Worm (Caenorhabditis elegans): ENCODE results near the gene ttr-18.
A peak's percentile ranks its signal among the peaks of the same experiment; 100 is the strongest.

The ttr-18 gene

DNA sequence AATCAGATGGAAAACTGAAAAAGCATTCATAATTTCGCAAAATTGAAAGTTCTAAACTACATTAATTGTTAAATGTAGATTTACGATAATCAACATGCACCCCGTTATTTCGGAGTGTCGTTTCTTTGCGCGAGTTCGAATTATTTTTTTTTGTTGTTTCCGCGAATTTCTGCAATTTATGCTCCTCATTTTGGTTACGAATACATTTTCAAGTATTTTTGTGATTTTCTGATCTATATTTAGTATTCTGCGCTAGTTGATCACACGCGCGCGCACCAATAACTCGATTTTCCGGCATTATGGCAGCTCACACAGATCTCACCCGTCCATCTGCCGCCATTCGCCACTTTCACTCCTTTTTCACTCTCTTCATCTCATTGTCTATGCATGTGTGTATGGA lies 46.3 kb downstream of the ttr-18 start, which contains the start of gene VW02B12L.2 (continued):
- no peak for TF ChIP-seq Y95B8A.8 (GFP tag; IDR thresholded peaks at IDR 0.05)
- no peak for TF ChIP-seq gei-17 (GFP tag; optimal IDR thresholded peaks at IDR 0.05)
- TF ChIP-seq ztf-22 (GFP tag; optimal IDR thresholded peaks at IDR 0.05): no peak
- no peak for TF ChIP-seq B0336.3 (GFP tag; IDR thresholded peaks at IDR 0.05)
- peak; percentile 89 for TF ChIP-seq attf-3 (GFP tag; conservative IDR thresholded peaks at IDR 0.05)
- TF ChIP-seq nhr-27 (tag; optimal IDR thresholded peaks at IDR 0.05): no peak
- peak; percentile 26 for TF ChIP-seq F33H1.4 (GFP tag; IDR thresholded peaks at IDR 0.05)
- TF ChIP-seq egl-18 (GFP tag; IDR thresholded peaks at IDR 0.05): no peak
- TF ChIP-seq tbp1 (GFP tag; optimal IDR thresholded peaks at IDR 0.05): no peak
- TF ChIP-seq Y56A3A.18 (GFP tag; IDR thresholded peaks at IDR 0.05): no peak
- TF ChIP-seq cebp-1 (GFP tag; IDR thresholded peaks at IDR 0.05): no peak
- no peak for TF ChIP-seq cebp-1 (tag; optimal IDR thresholded peaks at IDR 0.05)
- TF ChIP-seq attf-5 (GFP tag; optimal IDR thresholded peaks at IDR 0.05): peak; percentile 21
- no peak for TF ChIP-seq akir-1 (GFP tag; optimal IDR thresholded peaks at IDR 0.05)
- TF ChIP-seq lag-1 (GFP tag; IDR thresholded peaks at IDR 0.05): no peak
- TF ChIP-seq cebp-2 (GFP tag; IDR thresholded peaks at IDR 0.05): no peak
- no peak for TF ChIP-seq egrh-3 (GFP tag; IDR thresholded peaks at IDR 0.05)
- TF ChIP-seq efl-1 (GFP tag; optimal IDR thresholded peaks at IDR 0.05): peak; percentile 73
- TF ChIP-seq tbx-9 (tag; optimal IDR thresholded peaks at IDR 0.05; ENCODE audit: borderline replicate concordance): no peak
- peak; percentile 80 for TF ChIP-seq madf-6 (GFP tag; IDR thresholded peaks at IDR 0.05)
- no peak for TF ChIP-seq F23B12.7 (tag; optimal IDR thresholded peaks at IDR 0.05; ENCODE audit: insufficient read depth)
- no peak for TF ChIP-seq nhr-120 (GFP tag; IDR thresholded peaks at IDR 0.05)
- peak; percentile 16 for TF ChIP-seq lsl-1 (GFP tag; optimal IDR thresholded peaks at IDR 0.05)
- TF ChIP-seq attf-6 (GFP tag; IDR thresholded peaks at IDR 0.05): no peak
- TF ChIP-seq snpc-4 (GFP tag; optimal IDR thresholded peaks at IDR 0.05): no peak
- TF ChIP-seq snpc-4 (tag; optimal IDR thresholded peaks at IDR 0.05): no peak
- no peak for TF ChIP-seq ZK185.1 (tag; optimal IDR thresholded peaks at IDR 0.05; ENCODE audit: poor library complexity, severe bottlenecking)
- 0 out of 2 replicates have a peak, but pooled peaks have one; percentile 4 for TF ChIP-seq hmg-1.2 (GFP tag; IDR thresholded peaks at IDR 0.05)
- TF ChIP-seq chd-7 (tag; optimal IDR thresholded peaks at IDR 0.05): no peak
- TF ChIP-seq Y79H2A.3 (GFP tag; conservative IDR thresholded peaks at IDR 0.05): no peak

DNA sequence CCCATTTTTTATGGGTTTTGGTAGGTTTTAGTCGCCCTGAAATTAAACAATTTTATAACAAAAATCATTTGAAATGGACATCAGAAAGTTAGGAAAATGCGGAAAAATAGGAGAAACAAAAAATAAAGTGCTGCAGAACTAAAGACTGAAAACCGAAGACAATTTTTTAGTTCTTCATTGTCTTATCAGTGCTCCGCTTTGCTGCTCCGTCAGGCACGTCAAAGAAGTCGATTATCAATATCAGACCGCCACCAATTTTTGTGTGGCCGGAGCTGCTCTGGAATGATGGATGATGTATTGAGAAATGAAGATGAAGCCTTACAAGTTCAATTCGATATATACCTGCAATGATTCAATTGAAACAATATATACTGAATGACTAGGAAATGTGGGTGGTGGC lies 48.1 kb downstream of the ttr-18 start, which contains the start of gene vha-6:
vha-6 (minus strand) TSS at position 36 of the 400 bp plus-strand sequence.
- TF ChIP-seq ztf-18 (tag; optimal IDR thresholded peaks at IDR 0.05) (no peak), nhr-80 (tag; optimal IDR thresholded peaks at IDR 0.05) (peak; percentile 96)

Data from whole organism, young adult.